Comparison of ENCODE assay signal across 2 fruit fly cellular contexts in genomic region chr2L:7942927-7943326, dm6.
TF ChIP-seq lines count a peak whose summit lies in the region.

No protein-coding gene starts in this region.

TF ChIP-seq in whole organism, adult, 20 proteins besides CTCF, POLR2A, EP300 and RAD21:
- TF ChIP-seq CG14711 (tag; optimal IDR thresholded peaks at IDR 0.05; lab: Kevin White, UChicago) (no peak), CG7101 (tag; optimal IDR thresholded peaks at IDR 0.05; lab: Kevin White, UChicago) (peak; percentile 8), CG5204 (GFP tag; optimal IDR thresholded peaks at IDR 0.05; lab: Kevin White, UChicago) (no peak), cic (GFP tag; optimal IDR thresholded peaks at IDR 0.05; lab: Kevin White, UChicago) (no peak), CG12768 (GFP tag; optimal IDR thresholded peaks at IDR 0.05; lab: Kevin White, UChicago) (no peak), tj (GFP tag; optimal IDR thresholded peaks at IDR 0.05; lab: Kevin White, UChicago) (peak; percentile 59), Crg-1 (GFP tag; optimal IDR thresholded peaks at IDR 0.05; lab: Kevin White, UChicago) (no peak), CG1620 (GFP tag; optimal IDR thresholded peaks at IDR 0.05; lab: Kevin White, UChicago) (no peak), CG33017 (tag; optimal IDR thresholded peaks at IDR 0.05; lab: Kevin White, UChicago) (no peak), Hr96 (GFP tag; optimal IDR thresholded peaks at IDR 0.05; lab: Kevin White, UChicago) (no peak), cnc (optimal IDR thresholded peaks at IDR 0.05; lab: Kevin White, UChicago) (no peak), kay (GFP tag; lab: Kevin White, UChicago; ENCODE audit: borderline replicate concordance) (no peak), pad (GFP tag; optimal IDR thresholded peaks at IDR 0.05; lab: Kevin White, UChicago) (peak; percentile 56), ovo (GFP tag; optimal IDR thresholded peaks at IDR 0.05; lab: Kevin White, UChicago) (no peak), bab1 (GFP tag; optimal IDR thresholded peaks at IDR 0.05; lab: Kevin White, UChicago) (no peak), toe (GFP tag; optimal IDR thresholded peaks at IDR 0.05; lab: Kevin White, UChicago) (no peak), CG7045 (GFP tag; optimal IDR thresholded peaks at IDR 0.05; lab: Kevin White, UChicago) (no peak), Mnt (GFP tag; optimal IDR thresholded peaks at IDR 0.05; lab: Kevin White, UChicago) (no peak), Clk (GFP tag; optimal IDR thresholded peaks at IDR 0.05; lab: Kevin White, UChicago) (no peak), CG11617 (GFP tag; optimal IDR thresholded peaks at IDR 0.05; lab: Kevin White, UChicago) (peak; percentile 39)
TF ChIP-seq in whole organism, adult: peak in this region for 4.

TF ChIP-seq in whole organism, pupa, 21 proteins besides CTCF, POLR2A, EP300 and RAD21:
- TF ChIP-seq CG32121 (GFP tag; IDR thresholded peaks at IDR 0.05; lab: Robert Waterston, UW) (peak; percentile 38; the same call in 1 of the 2 replicates), CG8159 (tag; optimal IDR thresholded peaks at IDR 0.05; lab: Kevin White, UChicago) (no peak)
TF ChIP-seq in whole organism, pupa: peak in this region for 1.
